Fruit fly (Drosophila melanogaster) Kc167 (cell line): Measurements from ENCODE around the gene CG31633.

Experiments
- Myc ChIP-seq: fragments of >200 bp; optimal IDR thresholded peaks from 2 replicates; lab custom pipeline; 2017; ENCODE audit warnings: missing external identifiers
- Sin3A ChIP-seq: fragments of >200 bp; optimal IDR thresholded peaks from 2 replicates; lab custom pipeline; 2018; ENCODE audit warnings: missing external identifiers
- h ChIP-seq: fragments of >200 bp; optimal IDR thresholded peaks from 3 replicates; lab custom pipeline; 2018; ENCODE audit warnings: missing external identifiers
- insv ChIP-seq: fragments of >200 bp; optimal IDR thresholded peaks from 3 replicates; lab custom pipeline; 2018; ENCODE audit warnings: missing external identifiers
- psq ChIP-seq: fragments of >200 bp; optimal IDR thresholded peaks from 2 replicates; lab custom pipeline; 2017; ENCODE audit warnings: missing external identifiers
- ttk ChIP-seq: sonication (Bioruptor generic); optimal IDR thresholded peaks from 2 replicates; lab custom pipeline; 2017; ENCODE audit warnings: missing external identifiers

CG31633 gene

dm6 chr2L:6677453-6677852 lies 21.3 kb upstream of the CG31633 start, which contains the start of gene Nse1:
Gene Nse1 (minus strand): TSS chr2L:6677625.
- no peak for TF ChIP-seq ttk (lab: Kevin White, UChicago)
- TF ChIP-seq insv (lab: Kevin White, UChicago): no peak

- TF ChIP-seq psq (lab: Kevin White, UChicago): no peak
- TF ChIP-seq h (lab: Kevin White, UChicago): no peak
- no peak for TF ChIP-seq Myc (lab: Kevin White, UChicago)
- TF ChIP-seq insv (lab: Kevin White, UChicago): no peak
- no peak for TF ChIP-seq Sin3A (lab: Kevin White, UChicago)
- TF ChIP-seq ttk (lab: Kevin White, UChicago): no peak
These were observed 20.4 kb upstream of the CG31633 start, which contains the start of gene cort for dm6 chr2L:6676535-6676934. Gene cort (minus strand): TSS chr2L:6676635.

- TF ChIP-seq Myc (lab: Kevin White, UChicago) (no peak), ttk (lab: Kevin White, UChicago) (no peak), h (lab: Kevin White, UChicago) (no peak), Sin3A (lab: Kevin White, UChicago) (no peak), psq (lab: Kevin White, UChicago) (no peak), insv (lab: Kevin White, UChicago) (no peak)
These were observed 17.3 kb upstream of the CG31633 start, which contains the start of gene Spn27A for dm6 chr2L:6673211-6674012. Gene Spn27A (minus strand): TSS chr2L:6673347.

- no peak for TF ChIP-seq psq (lab: Kevin White, UChicago)
These were observed 15.3 kb upstream of the CG31633 start for dm6 chr2L:6671409-6671808.

dm6 chr2L:6667719-6668325 lies 11.7 kb upstream of the CG31633 start, which contains the start of gene Galt:
Gene Galt (minus strand): TSS chr2L:6668033.
- TF ChIP-seq psq (lab: Kevin White, UChicago) (no peak), ttk (lab: Kevin White, UChicago) (no peak), Sin3A (lab: Kevin White, UChicago) (no peak), insv (lab: Kevin White, UChicago) (no peak), h (lab: Kevin White, UChicago) (no peak), Myc (lab: Kevin White, UChicago) (no peak)

dm6 chr2L:6663562-6664051 lies 7.5 kb upstream of the CG31633 start, which contains the start of the genes CG13771, CG34310 and cup:
Gene CG13771 (minus strand): TSS chr2L:6663612.
Gene CG34310 (plus strand): TSS chr2L:6663664.
Gene cup (plus strand): TSS chr2L:6663664.
- TF ChIP-seq insv (lab: Kevin White, UChicago): no peak
- TF ChIP-seq psq (lab: Kevin White, UChicago): no peak
- no peak for TF ChIP-seq ttk (lab: Kevin White, UChicago)
- TF ChIP-seq Myc (lab: Kevin White, UChicago): no peak
- no peak for TF ChIP-seq Sin3A (lab: Kevin White, UChicago)
- TF ChIP-seq h (lab: Kevin White, UChicago): no peak

- no peak for TF ChIP-seq psq (lab: Kevin White, UChicago)
- no peak for TF ChIP-seq insv (lab: Kevin White, UChicago)
- no peak for TF ChIP-seq ttk (lab: Kevin White, UChicago)
- TF ChIP-seq Sin3A (lab: Kevin White, UChicago): no peak
- no peak for TF ChIP-seq Myc (lab: Kevin White, UChicago)
- no peak for TF ChIP-seq h (lab: Kevin White, UChicago)
These were observed 2.0 kb upstream of the CG31633 start, which contains the start of the genes CG31636 and Ube4A for dm6 chr2L:6657969-6658748. Gene CG31636 (minus strand): TSS chr2L:6658152. Gene Ube4A (plus strand): TSS chr2L:6658517.

dm6 chr2L:6649085-6649754 lies 6.9 kb downstream of the CG31633 start, which contains the start of the genes CG31635 and Tango1:
Gene CG31635 (minus strand): TSS chr2L:6649114.
Gene Tango1 (plus strand): TSS chr2L:6649388.
- TF ChIP-seq ttk (lab: Kevin White, UChicago): no peak
- no peak for TF ChIP-seq Myc (lab: Kevin White, UChicago)
- no peak for TF ChIP-seq Sin3A (lab: Kevin White, UChicago)
- TF ChIP-seq h (lab: Kevin White, UChicago): no peak
- no peak for TF ChIP-seq psq (lab: Kevin White, UChicago)
- no peak for TF ChIP-seq insv (lab: Kevin White, UChicago)

dm6 chr2L:6648163-6648628 lies 7.9 kb downstream of the CG31633 start:
- TF ChIP-seq insv (lab: Kevin White, UChicago) (no peak), Sin3A (lab: Kevin White, UChicago) (no peak), h (lab: Kevin White, UChicago) (no peak), psq (lab: Kevin White, UChicago) (no peak), Myc (lab: Kevin White, UChicago) (no peak), ttk (lab: Kevin White, UChicago) (no peak)

dm6 chr2L:6647103-6647711 lies 8.9 kb downstream of the CG31633 start:
- TF ChIP-seq ttk (lab: Kevin White, UChicago) (no peak), h (lab: Kevin White, UChicago) (no peak), Myc (lab: Kevin White, UChicago) (no peak), insv (lab: Kevin White, UChicago) (no peak), Sin3A (lab: Kevin White, UChicago) (no peak)
